Worm (Caenorhabditis elegans) whole organism, L2 larva: ENCODE results near the gene T04C4.3.

Experiments
- C34F6.9 ChIP-seq: fragments of 150-350 bp; optimal IDR thresholded peaks from 2 replicates; lab custom pipeline; 2014; ENCODE audit warnings: missing biosample characterization, missing genetic modification characterization
- F13H6.1 ChIP-seq: sonication (generic microtip); optimal IDR thresholded peaks from 2 replicates; lab custom pipeline; 2016; ENCODE audit warnings: missing genetic modification characterization, missing compliant biosample characterization
- R02D3.7 ChIP-seq: fragments of 150-350 bp; optimal IDR thresholded peaks from 2 replicates; lab custom pipeline; 2014; ENCODE audit warnings: missing biosample characterization, missing genetic modification characterization
- Y55F3AM.14 ChIP-seq: fragments of 200-800 bp; sonication (Bioruptor generic); optimal IDR thresholded peaks from 2 replicates; lab custom pipeline; 2018; ENCODE audit warnings: mild to moderate bottlenecking, missing genetic modification characterization, missing compliant biosample characterization
- ZK546.5 ChIP-seq: sonication (generic microtip); optimal IDR thresholded peaks from 2 replicates; lab custom pipeline; 2017; ENCODE audit warnings: missing biosample characterization, missing genetic modification characterization
- alr-1 ChIP-seq: fragments of 150-350 bp; optimal IDR thresholded peaks from 2 replicates; lab custom pipeline; 2014; ENCODE audit warnings: missing biosample characterization, missing genetic modification characterization
- aly-2 ChIP-seq: fragments of 150-350 bp; optimal IDR thresholded peaks from 2 replicates; lab custom pipeline; 2014; ENCODE audit warnings: missing biosample characterization, missing genetic modification characterization
- ama-1 ChIP-seq: fragments of 150-350 bp; optimal IDR thresholded peaks from 2 replicates; lab custom pipeline; 2018; ENCODE audit warnings: inconsistent platforms
- blmp-1 ChIP-seq: sonication (generic microtip); optimal IDR thresholded peaks from 2 replicates; lab custom pipeline; 2017; ENCODE audit warnings: missing genetic modification characterization, mild to moderate bottlenecking, missing compliant biosample characterization, antibody characterized with exemption, moderate library complexity; ENCODE audit not compliant: insufficient read depth
- ceh-16 ChIP-seq: fragments of 150-350 bp; optimal IDR thresholded peaks from 2 replicates; lab custom pipeline; 2014; ENCODE audit warnings: missing biosample characterization, missing genetic modification characterization
- ceh-82 ChIP-seq: fragments of 150-350 bp; optimal IDR thresholded peaks from 2 replicates; lab custom pipeline; 2014; ENCODE audit warnings: missing biosample characterization, missing genetic modification characterization
- crh-2 ChIP-seq: sonication (generic microtip); optimal IDR thresholded peaks from 2 replicates; lab custom pipeline; 2017; ENCODE audit warnings: missing biosample characterization, missing genetic modification characterization
- dmd-4 ChIP-seq: sonication (generic microtip); optimal IDR thresholded peaks from 2 replicates; lab custom pipeline; 2017; ENCODE audit warnings: missing biosample characterization, missing genetic modification characterization
- egl-27 ChIP-seq: sonication (generic microtip); optimal IDR thresholded peaks from 3 replicates; lab custom pipeline; 2017; ENCODE audit warnings: missing biosample characterization, missing genetic modification reagents, missing genetic modification characterization
- elt-1 ChIP-seq: fragments of 150-350 bp; optimal IDR thresholded peaks from 2 replicates; lab custom pipeline; 2014; ENCODE audit warnings: missing biosample characterization, missing genetic modification characterization
- elt-3 ChIP-seq: sonication (generic microtip); optimal IDR thresholded peaks from 2 replicates; lab custom pipeline; 2017; ENCODE audit warnings: missing biosample characterization, missing genetic modification characterization
- fos-1 ChIP-seq: fragments of 150-350 bp; optimal IDR thresholded peaks from 2 replicates; lab custom pipeline; 2014; ENCODE audit warnings: missing biosample characterization, missing genetic modification characterization
- gmeb-1 ChIP-seq: fragments of 150-350 bp; optimal IDR thresholded peaks from 2 replicates; lab custom pipeline; 2014; ENCODE audit warnings: missing biosample characterization, missing genetic modification characterization
- lin-11 ChIP-seq: fragments of 150-350 bp; sonication (generic microtip); optimal IDR thresholded peaks from 2 replicates; lab custom pipeline; 2014; ENCODE audit warnings: missing biosample characterization, missing genetic modification characterization, inconsistent platforms, mixed read lengths
- lin-13 ChIP-seq: fragments of 150-350 bp; optimal IDR thresholded peaks from 2 replicates; lab custom pipeline; 2014; ENCODE audit warnings: missing biosample characterization, missing genetic modification reagents, missing genetic modification characterization
- lin-39 ChIP-seq: fragments of 150-350 bp; optimal IDR thresholded peaks from 2 replicates; lab custom pipeline; 2014; ENCODE audit warnings: missing biosample characterization, missing genetic modification reagents, missing genetic modification characterization
- lsy-2 ChIP-seq, 2 experiments: fragments of 150-350 bp in 1 of 2; sonication (generic microtip) in 1 of 2; optimal IDR thresholded peaks; 2 replicates each; lab custom pipeline; 2014 to 2017; ENCODE audit warnings: missing biosample characterization in 2 of 2, missing genetic modification characterization in 2 of 2
- mab-5 ChIP-seq: fragments of 150-350 bp; optimal IDR thresholded peaks from 2 replicates; lab custom pipeline; 2014; ENCODE audit warnings: missing biosample characterization, missing genetic modification characterization
- mbf-1 ChIP-seq: sonication (generic microtip); optimal IDR thresholded peaks from 2 replicates; lab custom pipeline; 2017; ENCODE audit warnings: missing biosample characterization, missing genetic modification characterization
- mdl-1 ChIP-seq, 2 experiments: fragments of 150-350 bp in 1 of 2; sonication (generic microtip) in 1 of 2; optimal IDR thresholded peaks; 2 replicates each; lab custom pipeline; 2017; ENCODE audit warnings: missing biosample characterization in 2 of 2, missing genetic modification characterization in 2 of 2
- nhr-10 ChIP-seq: sonication (generic microtip); optimal IDR thresholded peaks from 2 replicates; lab custom pipeline; 2017; ENCODE audit warnings: missing biosample characterization, missing genetic modification characterization
- nhr-11 ChIP-seq: fragments of 150-350 bp; optimal IDR thresholded peaks from 2 replicates; lab custom pipeline; 2014; ENCODE audit warnings: missing biosample characterization, missing genetic modification characterization
- nhr-12 ChIP-seq: fragments of 150-350 bp; optimal IDR thresholded peaks from 2 replicates; lab custom pipeline; 2014; ENCODE audit warnings: missing biosample characterization, missing genetic modification characterization
- nhr-129 ChIP-seq: fragments of 150-350 bp; optimal IDR thresholded peaks from 2 replicates; lab custom pipeline; 2014; ENCODE audit warnings: missing biosample characterization, missing genetic modification characterization
- nhr-21 ChIP-seq: fragments of 150-350 bp; optimal IDR thresholded peaks from 2 replicates; lab custom pipeline; 2014; ENCODE audit warnings: missing biosample characterization, missing genetic modification characterization
- nhr-23 ChIP-seq: fragments of 150-350 bp; optimal IDR thresholded peaks from 2 replicates; lab custom pipeline; 2014; ENCODE audit warnings: missing biosample characterization, missing genetic modification reagents, missing genetic modification characterization
- nhr-237 ChIP-seq: fragments of 150-350 bp; optimal IDR thresholded peaks from 2 replicates; lab custom pipeline; 2014; ENCODE audit warnings: missing biosample characterization, missing genetic modification characterization
- nhr-25 ChIP-seq: fragments of 150-350 bp; sonication (generic microtip); optimal IDR thresholded peaks from 3 replicates; lab custom pipeline; 2014; ENCODE audit warnings: missing biosample characterization, missing genetic modification characterization
- nhr-6 ChIP-seq: fragments of 150-350 bp; optimal IDR thresholded peaks from 2 replicates; lab custom pipeline; 2014; ENCODE audit warnings: missing biosample characterization, missing genetic modification characterization
- nhr-77 ChIP-seq: fragments of 150-350 bp; optimal IDR thresholded peaks from 2 replicates; lab custom pipeline; 2014; ENCODE audit warnings: missing biosample characterization, missing genetic modification characterization
- peb-1 ChIP-seq: fragments of 150-350 bp; optimal IDR thresholded peaks from 2 replicates; lab custom pipeline; 2014; ENCODE audit warnings: missing biosample characterization, missing genetic modification characterization
- sem-4 ChIP-seq: fragments of 150-350 bp; optimal IDR thresholded peaks from 2 replicates; lab custom pipeline; 2014; ENCODE audit warnings: missing biosample characterization, missing genetic modification reagents, missing genetic modification characterization
- skn-1 ChIP-seq: sonication (generic microtip); optimal IDR thresholded peaks from 2 replicates; lab custom pipeline; 2017; ENCODE audit warnings: missing biosample characterization, missing genetic modification characterization
- sma-3 ChIP-seq: sonication (generic microtip); optimal IDR thresholded peaks from 2 replicates; lab custom pipeline; 2016; ENCODE audit warnings: missing genetic modification reagents, missing genetic modification characterization, missing compliant biosample characterization
- sma-9 ChIP-seq, 2 experiments: fragments of 150-350 bp in 1 of 2; sonication (generic microtip) in 1 of 2; optimal IDR thresholded peaks; 2 replicates each; lab custom pipeline; 2014 to 2016; ENCODE audit warnings: missing genetic modification characterization in 2 of 2, mild to moderate bottlenecking in 1 of 2, missing biosample characterization in 1 of 2, missing compliant biosample characterization in 1 of 2, missing genetic modification reagents in 1 of 2, moderate library complexity in 1 of 2
- snpc-4 ChIP-seq: fragments of 150-350 bp; optimal IDR thresholded peaks from 2 replicates; lab custom pipeline; 2014; ENCODE audit warnings: missing biosample characterization, missing genetic modification characterization
- unc-39 ChIP-seq: fragments of 150-350 bp; optimal IDR thresholded peaks from 2 replicates; lab custom pipeline; 2014; ENCODE audit warnings: missing biosample characterization, missing genetic modification characterization
- unc-55 ChIP-seq: fragments of 150-350 bp; sonication (generic microtip); optimal IDR thresholded peaks from 3 replicates; lab custom pipeline; 2014; ENCODE audit warnings: missing biosample characterization, missing genetic modification reagents, missing genetic modification characterization
- unc-62 ChIP-seq: fragments of 150-350 bp; optimal IDR thresholded peaks from 2 replicates; lab custom pipeline; 2014; ENCODE audit warnings: missing biosample characterization, missing genetic modification reagents, missing genetic modification characterization
- zag-1 ChIP-seq: fragments of 150-350 bp; optimal IDR thresholded peaks from 2 replicates; lab custom pipeline; 2014; ENCODE audit warnings: missing biosample characterization, missing genetic modification characterization
- ztf-1 ChIP-seq: fragments of 200-800 bp; sonication (Bioruptor generic); conservative IDR thresholded peaks from 2 replicates; pipeline ENCODE4 v1.3.6; 2022; ENCODE audit warnings: missing genetic modification characterization, missing compliant biosample characterization
- ztf-11 ChIP-seq: sonication (generic microtip); optimal IDR thresholded peaks from 2 replicates; lab custom pipeline; 2017; ENCODE audit warnings: missing biosample characterization, missing genetic modification characterization
- ztf-4 ChIP-seq: fragments of 150-350 bp; optimal IDR thresholded peaks from 2 replicates; lab custom pipeline; 2014; ENCODE audit warnings: missing biosample characterization, missing genetic modification characterization

Gene T04C4.3

ce11 chrIV:2220147-2220546 lies 3.5 kb upstream of the T04C4.3 start:
- TF ChIP-seq alr-1 (tag; lab: Kevin White, UChicago) (no peak), nhr-25 (peak; percentile 25), ama-1 (lab: Kevin White, UChicago) (peak; percentile 85), sem-4 (tag; lab: Kevin White, UChicago) (peak; percentile 29), crh-2 (tag; lab: Kevin White, UChicago) (peak; percentile 63), snpc-4 (tag; lab: Kevin White, UChicago) (no peak), C34F6.9 (peak; percentile 58), gmeb-1 (peak; percentile 70), nhr-77 (tag; lab: Kevin White, UChicago) (no peak), zag-1 (tag; lab: Kevin White, UChicago) (no peak), sma-3 (peak; percentile 61), lin-39 (tag; lab: Kevin White, UChicago) (no peak), egl-27 (tag; lab: Kevin White, UChicago) (no peak), nhr-21 (tag; lab: Kevin White, UChicago) (peak; percentile 17), lsy-2 (tag; optimal IDR thresholded peaks at IDR 0.05; lab: Kevin White, UChicago) (peak in 1 of 2 experiments; percentile 40), dmd-4 (no peak), ztf-4 (tag; lab: Kevin White, UChicago) (peak; percentile 36), nhr-237 (tag; lab: Kevin White, UChicago) (no peak), fos-1 (tag; lab: Kevin White, UChicago) (no peak), nhr-129 (tag; lab: Kevin White, UChicago) (peak; percentile 87), sma-9 (GFP tag; optimal IDR thresholded peaks at IDR 0.05; lab: Kevin White, UChicago) (peak; percentile 85), sma-9 (tag; optimal IDR thresholded peaks at IDR 0.05; lab: Kevin White, UChicago) (no peak), nhr-6 (tag; lab: Kevin White, UChicago) (peak; percentile 12), unc-39 (tag; lab: Kevin White, UChicago) (no peak), R02D3.7 (tag; lab: Kevin White, UChicago) (no peak), mdl-1 (tag; optimal IDR thresholded peaks at IDR 0.05; lab: Kevin White, UChicago) (no peak)

- TF ChIP-seq gmeb-1, result peak; percentile 90
- TF ChIP-seq nhr-129 (tag; lab: Kevin White, UChicago), result peak; percentile 85
- peak; percentile 98 for TF ChIP-seq nhr-21 (tag; lab: Kevin White, UChicago)
- TF ChIP-seq lin-11 (tag; lab: Kevin White, UChicago), result peak; percentile 77
- peak; percentile 98 for TF ChIP-seq nhr-25
- no peak for TF ChIP-seq nhr-11 (tag; lab: Kevin White, UChicago)
- TF ChIP-seq blmp-1 (tag; lab: Kevin White, UChicago), result peak; percentile 80
- TF ChIP-seq F13H6.1 (tag; lab: Kevin White, UChicago), result peak; percentile 100
- peak; percentile 94 for TF ChIP-seq C34F6.9
- TF ChIP-seq mab-5 (tag; lab: Kevin White, UChicago), result peak; percentile 95
- TF ChIP-seq mbf-1, result no peak
- TF ChIP-seq alr-1 (tag; lab: Kevin White, UChicago), result no peak
- TF ChIP-seq ZK546.5 (tag; lab: Kevin White, UChicago), result peak; percentile 62
- TF ChIP-seq nhr-12, result peak; percentile 15
- peak; percentile 47 for TF ChIP-seq ceh-16
- peak; percentile 98 for TF ChIP-seq sma-3
- peak; percentile 85 for TF ChIP-seq zag-1 (tag; lab: Kevin White, UChicago)
- peak; percentile 64 for TF ChIP-seq ama-1 (lab: Kevin White, UChicago)
- peak; percentile 98 to 99 for TF ChIP-seq mdl-1 (tag; optimal IDR thresholded peaks at IDR 0.05; lab: Kevin White, UChicago)
- peak; percentile 78 for TF ChIP-seq unc-62 (GFP tag; lab: Kevin White, UChicago)
- no peak for TF ChIP-seq aly-2 (tag; lab: Kevin White, UChicago)
- no peak for TF ChIP-seq dmd-4
- peak; percentile 39 for TF ChIP-seq R02D3.7 (tag; lab: Kevin White, UChicago)
- no peak for TF ChIP-seq ztf-11
- peak; percentile 79 for TF ChIP-seq fos-1 (tag; lab: Kevin White, UChicago)
- no peak for TF ChIP-seq elt-1
- TF ChIP-seq ztf-1 (GFP tag; lab: Robert Waterston, UW), result peak; percentile 95; the same call in 1 of the 2 replicates
- TF ChIP-seq lin-39 (tag; lab: Kevin White, UChicago), result no peak
- peak; percentile 81 for TF ChIP-seq nhr-10 (tag; lab: Kevin White, UChicago)
- TF ChIP-seq snpc-4 (tag; lab: Kevin White, UChicago), result peak; percentile 60
- peak; percentile 82 for TF ChIP-seq unc-55 (GFP tag; lab: Kevin White, UChicago)
- TF ChIP-seq peb-1, result no peak
- TF ChIP-seq elt-3 (tag; lab: Kevin White, UChicago), result no peak
- peak; percentile 84 for TF ChIP-seq ceh-82 (tag; lab: Kevin White, UChicago)
- TF ChIP-seq skn-1, result no peak
- peak; percentile 89 to 94 for TF ChIP-seq lsy-2 (tag; optimal IDR thresholded peaks at IDR 0.05; lab: Kevin White, UChicago)
- TF ChIP-seq ztf-4 (tag; lab: Kevin White, UChicago), result peak; percentile 75
- TF ChIP-seq nhr-77 (tag; lab: Kevin White, UChicago), result peak; percentile 66
- peak; percentile 92 for TF ChIP-seq nhr-6 (tag; lab: Kevin White, UChicago)
- peak; percentile 98 for TF ChIP-seq crh-2 (tag; lab: Kevin White, UChicago)
- peak; percentile 98 for TF ChIP-seq egl-27 (tag; lab: Kevin White, UChicago)
- peak; percentile 94 for TF ChIP-seq lin-13
- peak; percentile 84 for TF ChIP-seq nhr-237 (tag; lab: Kevin White, UChicago)
- TF ChIP-seq unc-39 (tag; lab: Kevin White, UChicago), result peak; percentile 17
- no peak for TF ChIP-seq nhr-23 (tag; lab: Kevin White, UChicago)
- TF ChIP-seq sem-4 (tag; lab: Kevin White, UChicago), result peak; percentile 92
- peak; percentile 98 for TF ChIP-seq Y55F3AM.14 (GFP tag; lab: Kevin White, UChicago)
These were observed 2.7 kb upstream of the T04C4.3 start for ce11 chrIV:2219334-2219755.
